Worm (Caenorhabditis elegans) whole organism, L4 larva: ENCODE measurements around the gene Y53G8AR.1.

ENCODE experiments used
- F10B5.3 ChIP-seq: sonication (generic microtip); optimal IDR thresholded peaks from 2 replicates; lab custom pipeline; 2016; ENCODE audit warnings: mild to moderate bottlenecking, missing genetic modification characterization, missing compliant biosample characterization
- F37D6.2 ChIP-seq: sonication (generic microtip); optimal IDR thresholded peaks from 2 replicates; lab custom pipeline; 2016; ENCODE audit warnings: mild to moderate bottlenecking, missing genetic modification characterization, missing compliant biosample characterization
- T20F7.1 ChIP-seq: fragments of 200-800 bp; sonication (Bioruptor generic); optimal IDR thresholded peaks from 2 replicates; lab custom pipeline; 2018; ENCODE audit warnings: mild to moderate bottlenecking, missing genetic modification characterization, missing compliant biosample characterization
- T26A8.4 ChIP-seq: fragments of 200-800 bp; sonication (Bioruptor generic); IDR thresholded peaks from 2 replicates; pipeline ENCODE4 v1.3.6; 2022; ENCODE audit warnings: missing genetic modification characterization, missing compliant biosample characterization
- Y105C5A.15 ChIP-seq: fragments of 200-800 bp; sonication (Bioruptor generic); IDR thresholded peaks from 2 replicates; pipeline ENCODE4 v1.3.6; 2022; ENCODE audit warnings: missing genetic modification characterization, missing compliant biosample characterization
- Y5F2A.4 ChIP-seq: fragments of 200-800 bp; sonication (Bioruptor generic); optimal IDR thresholded peaks from 2 replicates; lab custom pipeline; 2018; ENCODE audit warnings: mild to moderate bottlenecking, missing genetic modification characterization, missing compliant biosample characterization
- Y75B8A.6 ChIP-seq: fragments of 200-800 bp; sonication (Bioruptor generic); IDR thresholded peaks from 2 replicates; pipeline ENCODE4 v1.3.6; 2022; ENCODE audit warnings: missing genetic modification reagents, missing genetic modification characterization, missing compliant biosample characterization
- ZK546.5 ChIP-seq, 2 experiments: sonication (generic microtip); optimal IDR thresholded peaks; 2 replicates each; lab custom pipeline; 2017; ENCODE audit warnings: missing biosample characterization in 2 of 2, missing genetic modification characterization in 2 of 2
- aly-2 ChIP-seq: sonication (generic microtip); optimal IDR thresholded peaks from 2 replicates; lab custom pipeline; 2018; ENCODE audit warnings: missing biosample characterization, missing genetic modification characterization
- attf-4 ChIP-seq: sonication (generic microtip); optimal IDR thresholded peaks from 3 replicates; lab custom pipeline; 2017; ENCODE audit warnings: missing biosample characterization, missing genetic modification characterization
- ceh-20 ChIP-seq: fragments of 200-800 bp; sonication (Bioruptor generic); IDR thresholded peaks from 2 replicates; pipeline ENCODE4 v1.3.6; 2022; ENCODE audit warnings: missing genetic modification reagents, missing genetic modification characterization, missing compliant biosample characterization
- ceh-32 ChIP-seq: sonication (generic microtip); optimal IDR thresholded peaks from 2 replicates; lab custom pipeline; 2016; ENCODE audit warnings: mild to moderate bottlenecking, missing genetic modification characterization, missing compliant biosample characterization; ENCODE audit not compliant: poor library complexity
- ceh-62 ChIP-seq: sonication (generic microtip); optimal IDR thresholded peaks from 2 replicates; lab custom pipeline; 2017; ENCODE audit warnings: missing biosample characterization, missing genetic modification characterization
- cey-2 ChIP-seq: sonication (generic microtip); optimal IDR thresholded peaks from 3 replicates; lab custom pipeline; 2017; ENCODE audit warnings: missing genetic modification characterization, mild to moderate bottlenecking, missing compliant biosample characterization, antibody characterized with exemption, borderline replicate concordance; ENCODE audit not compliant: insufficient read depth
- ctbp-1 ChIP-seq: fragments of 200-800 bp; sonication (Bioruptor generic); IDR thresholded peaks from 2 replicates; pipeline ENCODE4 v1.3.6; 2022; ENCODE audit warnings: missing genetic modification reagents, missing genetic modification characterization, missing compliant biosample characterization
- daf-12 ChIP-seq: fragments of 150-350 bp; optimal IDR thresholded peaks from 2 replicates; lab custom pipeline; 2014; ENCODE audit warnings: missing biosample characterization, missing genetic modification reagents, missing genetic modification characterization
- daf-16 ChIP-seq, 3 experiments: sonication (generic microtip); optimal IDR thresholded peaks; 2 replicates each; lab custom pipeline; 2016 to 2017; ENCODE audit warnings: missing genetic modification characterization in 3 of 3, missing genetic modification reagents in 3 of 3, mild to moderate bottlenecking in 2 of 3, missing compliant biosample characterization in 2 of 3, missing biosample characterization in 1 of 3, moderate library complexity in 1 of 3
- dmd-9 ChIP-seq: fragments of 200-800 bp; sonication (Bioruptor generic); IDR thresholded peaks from 2 replicates; pipeline ENCODE4 v1.3.6; 2022; ENCODE audit warnings: missing genetic modification reagents, missing genetic modification characterization, missing compliant biosample characterization
- fkh-10 ChIP-seq: fragments of 150-350 bp; optimal IDR thresholded peaks from 2 replicates; lab custom pipeline; 2014; ENCODE audit warnings: missing biosample characterization, missing genetic modification reagents, missing genetic modification characterization
- hlh-11 ChIP-seq: fragments of 200-800 bp; sonication (Bioruptor generic); optimal IDR thresholded peaks from 2 replicates; lab custom pipeline; 2018; ENCODE audit warnings: mild to moderate bottlenecking, missing genetic modification characterization, missing compliant biosample characterization
- hlh-30 ChIP-seq: sonication (generic microtip); optimal IDR thresholded peaks from 2 replicates; lab custom pipeline; 2017; ENCODE audit warnings: antibody characterized with exemption, mild to moderate bottlenecking, missing genetic modification characterization, missing compliant biosample characterization; ENCODE audit not compliant: insufficient read depth
- hmg-1.1 ChIP-seq: fragments of 200-800 bp; sonication (Bioruptor generic); IDR thresholded peaks from 2 replicates; pipeline ENCODE4 v1.3.6; 2022; ENCODE audit warnings: missing genetic modification reagents, missing genetic modification characterization, missing compliant biosample characterization
- jun-1 ChIP-seq: fragments of 150-350 bp; optimal IDR thresholded peaks from 2 replicates; lab custom pipeline; 2014; ENCODE audit warnings: missing biosample characterization, missing genetic modification reagents, missing genetic modification characterization
- madf-9 ChIP-seq: fragments of 200-800 bp; sonication (Bioruptor generic); conservative IDR thresholded peaks from 2 replicates; pipeline ENCODE4 v1.3.6; 2022; ENCODE audit warnings: missing genetic modification reagents, missing genetic modification characterization, missing compliant biosample characterization
- mdl-1 ChIP-seq, 2 experiments: fragments of 150-350 bp in 1 of 2; sonication (generic microtip) in 1 of 2; optimal IDR thresholded peaks; 2 replicates each; lab custom pipeline; 2014 to 2017; ENCODE audit warnings: missing biosample characterization in 2 of 2, missing genetic modification characterization in 2 of 2
- mdt-29 ChIP-seq: fragments of 200-800 bp; sonication (Bioruptor generic); IDR thresholded peaks from 2 replicates; pipeline ENCODE4 v1.3.6; 2022; ENCODE audit warnings: missing genetic modification reagents, missing genetic modification characterization, missing compliant biosample characterization
- mep-1 ChIP-seq: fragments of 150-350 bp; sonication (generic microtip); optimal IDR thresholded peaks from 3 replicates; lab custom pipeline; 2014; ENCODE audit warnings: missing biosample characterization, missing genetic modification characterization
- mxl-3 ChIP-seq: fragments of 200-800 bp; sonication (Bioruptor generic); optimal IDR thresholded peaks from 2 replicates; lab custom pipeline; 2018; ENCODE audit warnings: mild to moderate bottlenecking, missing genetic modification characterization, missing compliant biosample characterization
- nhr-10 ChIP-seq: fragments of 150-350 bp; optimal IDR thresholded peaks from 2 replicates; lab custom pipeline; 2014; ENCODE audit warnings: missing biosample characterization, missing genetic modification characterization
- nhr-102 ChIP-seq: sonication (generic microtip); optimal IDR thresholded peaks from 2 replicates; lab custom pipeline; 2016; ENCODE audit warnings: mild to moderate bottlenecking, missing genetic modification characterization, moderate library complexity, missing compliant biosample characterization
- nhr-28 ChIP-seq: fragments of 150-350 bp; optimal IDR thresholded peaks from 2 replicates; lab custom pipeline; 2014; ENCODE audit warnings: missing biosample characterization, missing genetic modification characterization
- nhr-48 ChIP-seq: sonication (generic microtip); optimal IDR thresholded peaks from 2 replicates; lab custom pipeline; 2016; ENCODE audit warnings: mild to moderate bottlenecking, missing genetic modification characterization, missing compliant biosample characterization
- pqm-1 ChIP-seq: sonication (generic microtip); optimal IDR thresholded peaks from 2 replicates; lab custom pipeline; 2017; ENCODE audit warnings: missing biosample characterization, missing genetic modification characterization
- skn-1 ChIP-seq: fragments of 150-350 bp; optimal IDR thresholded peaks from 2 replicates; lab custom pipeline; 2014; ENCODE audit warnings: missing biosample characterization, missing genetic modification characterization
- snpc-4 ChIP-seq: fragments of 150-350 bp; optimal IDR thresholded peaks from 2 replicates; lab custom pipeline; 2014; ENCODE audit warnings: missing biosample characterization, missing genetic modification characterization
- spr-3 ChIP-seq: fragments of 200-800 bp; sonication (Bioruptor generic); optimal IDR thresholded peaks from 2 replicates; lab custom pipeline; 2018; ENCODE audit warnings: mild to moderate bottlenecking, missing genetic modification characterization, missing compliant biosample characterization
- tag-97 ChIP-seq: fragments of 200-800 bp; sonication (Bioruptor generic); IDR thresholded peaks from 2 replicates; pipeline ENCODE4 v1.3.6; 2022; ENCODE audit warnings: missing genetic modification characterization, missing compliant biosample characterization
- tra-1 ChIP-seq: fragments of 200-800 bp; sonication (Bioruptor generic); IDR thresholded peaks from 2 replicates; pipeline ENCODE4 v1.3.6; 2022; ENCODE audit warnings: missing genetic modification reagents, missing genetic modification characterization, missing compliant biosample characterization
- unc-130 ChIP-seq: sonication (generic microtip); optimal IDR thresholded peaks from 2 replicates; lab custom pipeline; 2016; ENCODE audit warnings: missing genetic modification reagents, missing genetic modification characterization, missing compliant biosample characterization
- zag-1 ChIP-seq: fragments of 150-350 bp; optimal IDR thresholded peaks from 2 replicates; lab custom pipeline; 2014; ENCODE audit warnings: missing biosample characterization, missing genetic modification characterization
- ztf-11 ChIP-seq: fragments of 150-350 bp; optimal IDR thresholded peaks from 2 replicates; lab custom pipeline; 2014; ENCODE audit warnings: missing biosample characterization, missing genetic modification characterization

The Y53G8AR.1 gene

DNA sequence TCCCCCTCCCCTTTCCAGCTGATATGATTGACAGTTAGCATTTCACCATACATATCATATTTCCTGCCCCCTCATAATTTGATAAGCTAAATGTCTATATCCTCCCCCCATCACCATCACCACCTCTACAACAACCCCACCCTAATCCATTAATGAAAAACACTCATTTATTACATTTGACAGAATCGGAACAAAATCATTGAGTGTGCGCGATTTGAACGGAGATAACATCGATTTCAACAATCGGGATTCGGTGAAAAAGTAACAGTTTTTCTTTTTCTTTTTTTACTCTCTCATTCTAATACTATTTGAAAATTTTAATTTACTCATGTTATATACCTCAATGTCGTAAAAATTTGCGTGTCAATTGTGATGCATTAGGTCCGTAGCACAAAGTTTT lies 13.0 kb downstream of the Y53G8AR.1 start:
- TF ChIP-seq tra-1, result no peak

DNA sequence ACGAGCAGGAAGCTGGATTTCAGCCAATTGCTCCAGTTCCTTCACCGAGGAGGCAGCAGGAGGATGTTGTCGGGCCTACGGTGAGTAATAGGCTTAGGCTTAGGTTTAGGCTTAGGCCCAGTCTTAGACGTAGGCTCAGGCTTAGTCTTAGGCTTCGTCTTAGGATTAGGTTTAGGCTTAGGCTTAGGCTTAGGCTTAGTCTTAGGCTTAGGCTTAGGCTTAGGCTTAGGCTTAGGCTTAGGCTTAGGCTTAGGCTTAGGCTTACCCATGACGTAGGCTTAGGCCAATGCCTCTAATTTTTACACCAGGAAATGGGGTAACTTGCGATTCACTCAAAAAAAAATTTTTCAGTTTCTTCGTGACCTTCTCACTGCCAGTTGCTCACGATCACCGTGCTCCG lies 13.8 kb downstream of the Y53G8AR.1 start:
- TF ChIP-seq mxl-3 (GFP tag; lab: Kevin White, UChicago) (no peak), attf-4 (tag; lab: Kevin White, UChicago) (no peak), cey-2 (tag; lab: Kevin White, UChicago) (no peak), ceh-62 (tag; lab: Kevin White, UChicago) (no peak), F10B5.3 (no peak)
- TF ChIP-seq, all 104 proteins: peak for 0

DNA sequence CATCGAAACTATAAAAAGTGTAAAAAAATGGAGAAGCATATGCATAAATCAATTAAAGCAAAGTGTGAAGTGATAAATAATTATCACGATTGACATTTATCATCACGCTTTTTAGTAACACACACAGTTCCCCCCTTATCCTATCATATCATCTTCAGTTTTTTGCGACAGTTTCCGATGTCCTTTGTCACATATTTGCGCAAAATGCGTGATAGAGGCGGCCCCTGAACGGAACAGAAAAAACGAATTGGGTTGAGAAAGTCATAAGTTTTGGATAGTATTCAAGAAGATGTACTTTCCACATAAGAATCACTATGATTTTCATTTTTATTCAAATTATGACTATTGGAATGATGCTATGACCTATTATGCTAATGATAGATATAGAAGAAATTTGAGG lies 16.2 kb downstream of the Y53G8AR.1 start:
- TF ChIP-seq Y75B8A.6 (GFP tag; lab: Robert Waterston, UW) (no peak), mxl-3 (GFP tag; lab: Kevin White, UChicago) (peak; percentile 57), nhr-28 (tag; lab: Kevin White, UChicago) (peak; percentile 54), T26A8.4 (GFP tag; lab: Robert Waterston, UW) (no peak), tra-1 (no peak), hlh-11 (tag; lab: Kevin White, UChicago) (peak; percentile 25), hlh-30 (tag; lab: Kevin White, UChicago) (peak; percentile 59), nhr-102 (tag; lab: Kevin White, UChicago) (no peak)

ce11 chrIII:3351091-3351490 lies 18.3 kb downstream of the Y53G8AR.1 start:
- TF ChIP-seq mep-1, result no peak
- TF ChIP-seq tag-97 (GFP tag; lab: Robert Waterston, UW), result no peak
- TF ChIP-seq F37D6.2 (tag; lab: Kevin White, UChicago), result no peak
- no peak for TF ChIP-seq hlh-11 (tag; lab: Kevin White, UChicago)
- no peak for TF ChIP-seq ztf-11 (tag; lab: Kevin White, UChicago)
- no peak for TF ChIP-seq pqm-1 (tag; lab: Kevin White, UChicago)
- no peak for TF ChIP-seq ceh-20
- no peak for TF ChIP-seq mxl-3 (GFP tag; lab: Kevin White, UChicago)
- no peak for TF ChIP-seq Y105C5A.15
- TF ChIP-seq madf-9 (GFP tag; lab: Robert Waterston, UW), result no peak
- TF ChIP-seq T20F7.1 (GFP tag; lab: Kevin White, UChicago), result no peak
- TF ChIP-seq daf-16 (GFP tag; optimal IDR thresholded peaks at IDR 0.05; lab: Kevin White, UChicago), result no peak
- no peak for TF ChIP-seq daf-16 (tag; optimal IDR thresholded peaks at IDR 0.05; lab: Kevin White, UChicago)
- no peak for TF ChIP-seq daf-12 (tag; lab: Kevin White, UChicago)
- TF ChIP-seq zag-1 (tag; lab: Kevin White, UChicago), result no peak
- TF ChIP-seq F10B5.3, result no peak
- TF ChIP-seq ZK546.5 (tag; optimal IDR thresholded peaks at IDR 0.05; lab: Kevin White, UChicago), result no peak
- TF ChIP-seq nhr-10 (tag; lab: Kevin White, UChicago), result no peak
- TF ChIP-seq ctbp-1 (GFP tag; lab: Robert Waterston, UW), result no peak
- no peak for TF ChIP-seq mdl-1 (tag; optimal IDR thresholded peaks at IDR 0.05; lab: Kevin White, UChicago)
- no peak for TF ChIP-seq spr-3 (GFP tag; lab: Kevin White, UChicago)

DNA sequence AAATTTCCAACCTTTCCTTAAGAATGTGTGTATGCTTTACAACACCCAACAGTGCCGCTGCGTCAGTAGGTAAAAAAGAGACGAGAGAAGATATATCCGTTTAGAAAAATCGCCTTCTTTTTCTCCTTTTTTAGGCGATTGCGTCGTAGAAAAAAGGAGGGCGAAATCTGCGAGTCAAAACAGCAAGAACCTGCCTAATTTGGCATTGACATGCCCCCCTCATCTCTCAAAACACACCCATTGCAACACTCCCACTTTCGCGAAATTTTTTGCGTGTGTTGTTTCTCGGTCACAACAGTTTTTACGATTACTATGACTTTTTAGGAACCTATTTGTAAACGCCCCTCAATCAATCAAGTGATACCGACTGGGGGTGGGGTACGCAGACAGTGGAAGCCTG lies 18.8 kb downstream of the Y53G8AR.1 start:
- no peak for TF ChIP-seq hmg-1.1 (GFP tag; lab: Robert Waterston, UW)
- TF ChIP-seq ceh-62 (tag; lab: Kevin White, UChicago), result no peak
- TF ChIP-seq snpc-4 (tag; lab: Kevin White, UChicago), result no peak
- no peak for TF ChIP-seq mdt-29 (GFP tag; lab: Robert Waterston, UW)
- no peak for TF ChIP-seq nhr-48 (tag; lab: Kevin White, UChicago)
- no peak for TF ChIP-seq cey-2 (tag; lab: Kevin White, UChicago)
- no peak for TF ChIP-seq unc-130 (GFP tag; lab: Kevin White, UChicago)
- no peak for TF ChIP-seq Y75B8A.6 (GFP tag; lab: Robert Waterston, UW)
- TF ChIP-seq jun-1 (tag; lab: Kevin White, UChicago), result no peak
- no peak for TF ChIP-seq aly-2 (tag; lab: Kevin White, UChicago)
- no peak for TF ChIP-seq dmd-9 (GFP tag; lab: Robert Waterston, UW)
- TF ChIP-seq fkh-10 (GFP tag; lab: Kevin White, UChicago), result no peak
- TF ChIP-seq F37D6.2 (tag; lab: Kevin White, UChicago), result no peak
- no peak for TF ChIP-seq skn-1 (tag; lab: Kevin White, UChicago)
- TF ChIP-seq Y5F2A.4 (GFP tag; lab: Kevin White, UChicago), result no peak
- no peak for TF ChIP-seq ceh-32
